Worm (Caenorhabditis elegans): ENCODE measurements around the gene egrh-1.

DNA sequence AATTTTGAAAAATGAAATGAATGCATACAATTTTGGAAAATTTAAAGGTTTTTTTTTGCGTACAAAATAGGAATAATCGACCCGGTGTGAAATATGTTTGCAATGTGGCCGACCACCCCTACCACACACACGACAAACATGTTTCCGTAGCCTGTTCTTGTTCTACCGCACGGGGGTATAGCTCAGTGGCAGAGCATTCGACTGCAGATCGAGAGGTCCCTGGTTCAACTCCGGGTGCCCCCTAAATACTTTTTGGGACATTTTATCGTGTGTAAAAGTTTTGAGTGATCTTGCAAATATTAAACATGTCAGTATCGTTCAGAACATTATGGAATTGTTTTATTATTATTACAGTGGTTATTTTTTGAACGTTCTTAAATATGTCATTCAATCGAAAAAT, 41.0 kb upstream of the egrh-1 start:
- peak; percentile 86 for TF ChIP-seq klf-2 (GFP tag; conservative IDR thresholded peaks at IDR 0.05)
- peak; percentile 82 for TF ChIP-seq ref-1 (GFP tag; conservative IDR thresholded peaks at IDR 0.05)
- peak; percentile 76 for TF ChIP-seq T22C8.4 (GFP tag; IDR thresholded peaks at IDR 0.05)
- TF ChIP-seq flt-1 (GFP tag; IDR thresholded peaks at IDR 0.05): peak; percentile 95
- peak; percentile 45 for TF ChIP-seq med-1 (GFP tag; optimal IDR thresholded peaks at IDR 0.05; ENCODE audit: insufficient read depth)

All from whole organism, midembryonic.